Worm (Caenorhabditis elegans): ENCODE data around the gene col-180.

Gene col-180

DNA sequence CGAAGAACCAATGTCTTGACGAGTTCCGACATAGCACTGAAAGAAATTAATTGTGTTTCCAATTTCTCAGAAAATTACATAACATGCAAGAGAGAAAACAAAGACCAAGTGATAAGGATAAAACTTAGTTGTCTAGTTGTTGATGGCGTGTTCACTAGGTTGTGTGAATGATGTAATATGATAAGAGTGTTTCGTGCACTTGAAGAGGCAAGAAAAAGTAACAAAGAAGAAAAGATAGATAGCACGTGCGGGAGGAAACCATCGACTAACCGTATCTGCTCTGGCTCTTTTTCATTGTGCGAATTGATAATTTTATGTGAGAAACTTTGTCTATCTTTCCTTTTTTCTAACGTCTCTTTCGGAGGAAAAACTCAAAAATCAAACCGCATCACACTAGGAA lies 50.5 kb downstream of the col-180 start, which contains the start of gene sfxn-1.5 (continued):
- no peak for TF ChIP-seq egl-43 (GFP tag; IDR thresholded peaks at IDR 0.05)
- no peak for TF ChIP-seq daf-16 (GFP tag; optimal IDR thresholded peaks at IDR 0.05)
- TF ChIP-seq daf-16 (tag; optimal IDR thresholded peaks at IDR 0.05): peak; percentile 98
- TF ChIP-seq hlh-30 (tag; optimal IDR thresholded peaks at IDR 0.05; ENCODE audit: insufficient read depth): peak; percentile 16
- TF ChIP-seq ztf-11 (tag; optimal IDR thresholded peaks at IDR 0.05): no peak
- peak; percentile 97 for TF ChIP-seq pqm-1 (tag; optimal IDR thresholded peaks at IDR 0.05)
- peak; percentile 75 for TF ChIP-seq lin-1 (GFP tag; IDR thresholded peaks at IDR 0.05)
- peak; percentile 39 for TF ChIP-seq mes-2 (tag; optimal IDR thresholded peaks at IDR 0.05; ENCODE audit: poor library complexity, severe bottlenecking)
- peak; percentile 60 for TF ChIP-seq php-3 (GFP tag; IDR thresholded peaks at IDR 0.05)
- peak; percentile 95 for TF ChIP-seq dmd-6 (GFP tag; IDR thresholded peaks at IDR 0.05)
- TF ChIP-seq dmd-8 (GFP tag; IDR thresholded peaks at IDR 0.05): no peak
- TF ChIP-seq F10B5.3 (tag; optimal IDR thresholded peaks at IDR 0.05): no peak
- peak in 1 of 2 experiments; percentile 23 for TF ChIP-seq hif-1 (tag; optimal IDR thresholded peaks at IDR 0.05)
- TF ChIP-seq aha-1 (tag): peak; percentile 32
- peak; percentile 95 for TF ChIP-seq dve-1 (tag; optimal IDR thresholded peaks at IDR 0.05; ENCODE audit: insufficient read depth)
- peak in 1 of 2 experiments; percentile 83 for TF ChIP-seq mdl-1 (tag; optimal IDR thresholded peaks at IDR 0.05)
- no peak for TF ChIP-seq ctbp-1 (GFP tag; IDR thresholded peaks at IDR 0.05)
- no peak for TF ChIP-seq egl-27 (tag; optimal IDR thresholded peaks at IDR 0.05)
- no peak for TF ChIP-seq cey-2 (tag; optimal IDR thresholded peaks at IDR 0.05; ENCODE audit: borderline replicate concordance, insufficient read depth)
- TF ChIP-seq nhr-25 (tag; optimal IDR thresholded peaks at IDR 0.05; ENCODE audit: borderline replicate concordance, insufficient read depth): no peak
- peak; percentile 55 for TF ChIP-seq mxl-3 (GFP tag; optimal IDR thresholded peaks at IDR 0.05)
- no peak for TF ChIP-seq hmg-1.1 (GFP tag; IDR thresholded peaks at IDR 0.05)
- TF ChIP-seq unc-62 (GFP tag; optimal IDR thresholded peaks at IDR 0.05 in 1 of 2): no peak
- TF ChIP-seq unc-62 (tag; optimal IDR thresholded peaks at IDR 0.05): no peak
- TF ChIP-seq mep-1 (tag; optimal IDR thresholded peaks at IDR 0.05): peak; percentile 63
- peak; percentile 90 for TF ChIP-seq nhr-77 (tag; optimal IDR thresholded peaks at IDR 0.05)

Data from whole organism, L4 larva.